Fruit fly (Drosophila melanogaster) whole organism, embryonic: ENCODE data around the gene CG46459.

Source experiments
- CG10147 ChIP-seq: fragments of 200-800 bp; sonication (Bioruptor generic); optimal IDR thresholded peaks from 2 replicates; lab custom pipeline; 2019; ENCODE audit warnings: missing biosample characterization, mild to moderate bottlenecking, missing genetic modification characterization, moderate library complexity
- CG10565 ChIP-seq: fragments of 200-800 bp; sonication (Bioruptor generic); optimal IDR thresholded peaks from 3 replicates; lab custom pipeline; 2016; ENCODE audit warnings: missing biosample characterization, mild to moderate bottlenecking, missing genetic modification characterization
- CG11504 ChIP-seq: fragments of 200-800 bp; sonication (Bioruptor generic); optimal IDR thresholded peaks from 3 replicates; lab custom pipeline; 2019; ENCODE audit warnings: missing biosample characterization, mild to moderate bottlenecking, missing genetic modification characterization, moderate library complexity
- CG11695 ChIP-seq: fragments of 200-800 bp; sonication (Bioruptor generic); IDR thresholded peaks from 3 replicates; pipeline ENCODE4 v1.3.6; 2022; ENCODE audit warnings: missing biosample characterization, missing genetic modification characterization
- CG12659 ChIP-seq: fragments of 200-800 bp; sonication (Bioruptor generic); optimal IDR thresholded peaks from 3 replicates; lab custom pipeline; 2017; ENCODE audit warnings: mild to moderate bottlenecking, missing biosample characterization, missing genetic modification reagents, missing genetic modification characterization
- CG14710 ChIP-seq: fragments of 200-800 bp; sonication (Bioruptor generic); optimal IDR thresholded peaks from 3 replicates; lab custom pipeline; 2019; ENCODE audit warnings: missing biosample characterization, mild to moderate bottlenecking, missing genetic modification characterization, moderate library complexity
- CG15601 ChIP-seq: fragments of 200-800 bp; sonication (Bioruptor generic); optimal IDR thresholded peaks from 3 replicates; lab custom pipeline; 2019; ENCODE audit warnings: missing biosample characterization, mild to moderate bottlenecking, missing genetic modification characterization, moderate library complexity
- CG17328 ChIP-seq: fragments of 200-800 bp; sonication (Bioruptor generic); IDR thresholded peaks from 2 replicates; pipeline ENCODE4 v1.3.6; 2022; ENCODE audit warnings: missing biosample characterization, missing genetic modification characterization
- CG17361 ChIP-seq: fragments of 200-800 bp; sonication (Bioruptor generic); IDR thresholded peaks from 3 replicates; pipeline ENCODE4 v1.3.6; 2022; ENCODE audit warnings: missing biosample characterization, missing genetic modification characterization
- CG17612 ChIP-seq: fragments of 200-800 bp; sonication (Bioruptor generic); IDR thresholded peaks from 2 replicates; pipeline ENCODE4 v1.3.6; 2022; ENCODE audit warnings: missing biosample characterization, missing genetic modification characterization
- CG17802 ChIP-seq: fragments of 200-800 bp; sonication (Bioruptor generic); optimal IDR thresholded peaks from 2 replicates; lab custom pipeline; 2018; ENCODE audit warnings: missing biosample characterization, mild to moderate bottlenecking, missing genetic modification characterization, moderate library complexity
- CG3281 ChIP-seq: fragments of 200-800 bp; sonication (Bioruptor generic); optimal IDR thresholded peaks from 3 replicates; lab custom pipeline; 2017; ENCODE audit warnings: missing biosample characterization, mild to moderate bottlenecking, missing genetic modification characterization
- CG4424 ChIP-seq: fragments of 200-800 bp; sonication (Bioruptor generic); optimal IDR thresholded peaks from 3 replicates; lab custom pipeline; 2016; ENCODE audit warnings: missing biosample characterization, missing genetic modification characterization
- CG4854 ChIP-seq: fragments of 200-800 bp; sonication (Bioruptor generic); optimal IDR thresholded peaks from 2 replicates; lab custom pipeline; 2016; ENCODE audit warnings: missing biosample characterization, missing genetic modification characterization, inconsistent platforms
- CG5180 ChIP-seq: fragments of 200-800 bp; sonication (Bioruptor generic); optimal IDR thresholded peaks from 3 replicates; lab custom pipeline; 2017; ENCODE audit warnings: missing biosample characterization, missing genetic modification characterization, mild to moderate bottlenecking, moderate library complexity, missing genetic modification reagents
- CG6791 ChIP-seq: fragments of 200-800 bp; sonication (Bioruptor generic); IDR thresholded peaks from 3 replicates; pipeline ENCODE4 v1.3.6; 2022; ENCODE audit warnings: missing biosample characterization, missing genetic modification characterization; ENCODE audit not compliant: partially characterized antibody
- CG7839 ChIP-seq: fragments of 200-800 bp; sonication (Bioruptor generic); optimal IDR thresholded peaks from 3 replicates; lab custom pipeline; 2018; ENCODE audit warnings: missing biosample characterization, mild to moderate bottlenecking, missing genetic modification characterization, moderate library complexity
- CG8290 ChIP-seq, 3 experiments: fragments of 200-800 bp; sonication (Bioruptor generic); optimal IDR thresholded peaks; 2 replicates each; lab custom pipeline; 2016 to 2019; ENCODE audit warnings: missing biosample characterization in 3 of 3, missing genetic modification characterization in 3 of 3, mild to moderate bottlenecking in 2 of 3, moderate library complexity in 1 of 3
- CG8388 ChIP-seq: fragments of 200-800 bp; sonication (Bioruptor generic); optimal IDR thresholded peaks from 2 replicates; lab custom pipeline; 2019; ENCODE audit warnings: missing biosample characterization, mild to moderate bottlenecking, missing genetic modification characterization, moderate library complexity
- CG9876 ChIP-seq: fragments of 200-800 bp; sonication (Bioruptor generic); optimal IDR thresholded peaks from 2 replicates; lab custom pipeline; 2016; ENCODE audit warnings: missing biosample characterization, missing genetic modification characterization
- Camta ChIP-seq: fragments of 200-800 bp; sonication (Bioruptor generic); optimal IDR thresholded peaks from 2 replicates; lab custom pipeline; 2016; ENCODE audit warnings: missing biosample characterization, missing genetic modification characterization
- Dip2 ChIP-seq: fragments of 200-800 bp; sonication (Bioruptor generic); IDR thresholded peaks from 2 replicates; pipeline ENCODE4 v1.3.6; 2022; ENCODE audit warnings: missing biosample characterization, missing genetic modification characterization
- Doc2 ChIP-seq: fragments of 200-800 bp; sonication (Bioruptor generic); IDR thresholded peaks from 2 replicates; pipeline ENCODE4 v1.3.6; 2022; ENCODE audit warnings: missing biosample characterization, missing genetic modification characterization
- E2f2 ChIP-seq: fragments of 200-800 bp; sonication (Bioruptor generic); IDR thresholded peaks from 2 replicates; pipeline ENCODE4 v1.3.6; 2022; ENCODE audit warnings: missing biosample characterization, missing genetic modification characterization
- H2.0 ChIP-seq: fragments of 200-800 bp; sonication (Bioruptor generic); IDR thresholded peaks from 2 replicates; pipeline ENCODE4 v1.3.6; 2022; ENCODE audit warnings: missing biosample characterization, missing genetic modification characterization
- Lim3 ChIP-seq: fragments of 200-800 bp; sonication (Bioruptor generic); IDR thresholded peaks from 2 replicates; pipeline ENCODE4 v1.3.6; 2022; ENCODE audit warnings: missing biosample characterization, missing genetic modification characterization
- Meics ChIP-seq: fragments of 200-800 bp; sonication (Bioruptor generic); optimal IDR thresholded peaks from 2 replicates; lab custom pipeline; 2017; ENCODE audit warnings: missing biosample characterization, mild to moderate bottlenecking, missing genetic modification characterization
- NfI ChIP-seq: fragments of 200-800 bp; sonication (Bioruptor generic); optimal IDR thresholded peaks from 3 replicates; lab custom pipeline; 2018; ENCODE audit warnings: missing biosample characterization, mild to moderate bottlenecking, missing genetic modification characterization, moderate library complexity
- Ptx1 ChIP-seq: fragments of 200-800 bp; sonication (Bioruptor generic); IDR thresholded peaks from 2 replicates; pipeline ENCODE4 v1.3.6; 2022; ENCODE audit warnings: missing biosample characterization, missing genetic modification characterization
- az2 ChIP-seq: fragments of 200-800 bp; sonication (Bioruptor generic); optimal IDR thresholded peaks from 3 replicates; lab custom pipeline; 2016; ENCODE audit warnings: missing biosample characterization, missing genetic modification characterization
- cato ChIP-seq: fragments of 200-800 bp; sonication (Bioruptor generic); optimal IDR thresholded peaks from 2 replicates; lab custom pipeline; 2016; ENCODE audit warnings: missing biosample characterization, missing genetic modification characterization, borderline replicate concordance
- emc ChIP-seq: fragments of 200-800 bp; sonication (Bioruptor generic); optimal IDR thresholded peaks from 2 replicates; lab custom pipeline; 2016; ENCODE audit warnings: missing biosample characterization, missing genetic modification characterization
- esg ChIP-seq: fragments of 200-800 bp; sonication (Bioruptor generic); conservative IDR thresholded peaks from 2 replicates; pipeline ENCODE4 v1.3.6; 2022; ENCODE audit warnings: missing biosample characterization, missing genetic modification characterization
- fd96Cb ChIP-seq: fragments of 200-800 bp; sonication (Bioruptor generic); optimal IDR thresholded peaks from 2 replicates; lab custom pipeline; 2018; ENCODE audit warnings: missing biosample characterization, mild to moderate bottlenecking, missing genetic modification characterization, moderate library complexity
- gsb-n ChIP-seq: fragments of 200-800 bp; sonication (Bioruptor generic); optimal IDR thresholded peaks from 3 replicates; lab custom pipeline; 2018; ENCODE audit warnings: missing biosample characterization, mild to moderate bottlenecking, missing genetic modification characterization
- ham ChIP-seq: fragments of 200-800 bp; sonication (Bioruptor generic); IDR thresholded peaks from 2 replicates; pipeline ENCODE4 v1.3.6; 2022; ENCODE audit warnings: missing biosample characterization, missing genetic modification characterization
- hbn ChIP-seq: fragments of 200-800 bp; sonication (Bioruptor generic); IDR thresholded peaks from 2 replicates; pipeline ENCODE4 v1.3.6; 2022; ENCODE audit warnings: missing biosample characterization, missing genetic modification characterization; ENCODE audit not compliant: partially characterized antibody
- hkb ChIP-seq, 2 experiments: fragments of 200-800 bp in 1 of 2; fragments of >200 bp in 1 of 2; sonication (Bioruptor generic) in 1 of 2; IDR thresholded peaks in 1 of 2; optimal IDR thresholded peaks in 1 of 2; 2 replicates each; pipeline versions ENCODE4 v1.3.6 to Lab custom; 2017 to 2022; ENCODE audit warnings: missing biosample characterization in 1 of 2, missing genetic modification characterization in 1 of 2
- jumu ChIP-seq: fragments of 200-800 bp; sonication (Bioruptor generic); optimal IDR thresholded peaks from 3 replicates; lab custom pipeline; 2016; ENCODE audit warnings: missing biosample characterization, missing genetic modification characterization
- klu ChIP-seq: fragments of 200-800 bp; sonication (Bioruptor generic); IDR thresholded peaks from 2 replicates; pipeline ENCODE4 v1.3.6; 2022; ENCODE audit warnings: missing biosample characterization, missing genetic modification characterization
- lmd ChIP-seq: fragments of 200-800 bp; sonication (Bioruptor generic); IDR thresholded peaks from 2 replicates; pipeline ENCODE4 v1.3.6; 2022; ENCODE audit warnings: missing biosample characterization, missing genetic modification characterization
- luna ChIP-seq: fragments of 200-800 bp; sonication (Bioruptor generic); optimal IDR thresholded peaks from 2 replicates; lab custom pipeline; 2016; ENCODE audit warnings: missing biosample characterization, missing genetic modification characterization
- mam ChIP-seq: fragments of 200-800 bp; sonication (Bioruptor generic); optimal IDR thresholded peaks from 3 replicates; lab custom pipeline; 2016; ENCODE audit warnings: missing biosample characterization, missing genetic modification characterization
- nerfin-2 ChIP-seq: fragments of 200-800 bp; sonication (Bioruptor generic); IDR thresholded peaks from 2 replicates; pipeline ENCODE4 v1.3.6; 2022; ENCODE audit warnings: missing biosample characterization, missing genetic modification characterization; ENCODE audit not compliant: partially characterized antibody
- org-1 ChIP-seq: fragments of 200-800 bp; sonication (Bioruptor generic); optimal IDR thresholded peaks from 2 replicates; lab custom pipeline; 2017; ENCODE audit warnings: missing biosample characterization, missing genetic modification characterization
- otp ChIP-seq: fragments of 200-800 bp; sonication (Bioruptor generic); IDR thresholded peaks from 3 replicates; pipeline ENCODE4, ENCODE4 v1.3.6; 2022; ENCODE audit warnings: missing biosample characterization, missing genetic modification characterization
- pho ChIP-seq: fragments of 200-800 bp; sonication (Bioruptor generic); optimal IDR thresholded peaks from 2 replicates; lab custom pipeline; 2016; ENCODE audit warnings: missing biosample characterization, missing genetic modification characterization
- pnt ChIP-seq: fragments of 200-800 bp; sonication (Bioruptor generic); optimal IDR thresholded peaks from 3 replicates; lab custom pipeline; 2016; ENCODE audit warnings: missing biosample characterization, missing genetic modification characterization
- sug ChIP-seq: fragments of 200-800 bp; optimal IDR thresholded peaks from 2 replicates; lab custom pipeline; 2019; ENCODE audit warnings: missing biosample characterization, mild to moderate bottlenecking, missing genetic modification characterization, moderate library complexity
- tll ChIP-seq, 2 experiments: fragments of 200-800 bp in 1 of 2; fragments of >200 bp in 1 of 2; sonication (Bioruptor generic) in 1 of 2; optimal IDR thresholded peaks; 2 replicates each; lab custom pipeline; 2017 to 2019; ENCODE audit warnings: missing biosample characterization in 2 of 2, missing genetic modification characterization in 2 of 2, mild to moderate bottlenecking in 1 of 2, moderate library complexity in 1 of 2

CG46459 gene

DNA sequence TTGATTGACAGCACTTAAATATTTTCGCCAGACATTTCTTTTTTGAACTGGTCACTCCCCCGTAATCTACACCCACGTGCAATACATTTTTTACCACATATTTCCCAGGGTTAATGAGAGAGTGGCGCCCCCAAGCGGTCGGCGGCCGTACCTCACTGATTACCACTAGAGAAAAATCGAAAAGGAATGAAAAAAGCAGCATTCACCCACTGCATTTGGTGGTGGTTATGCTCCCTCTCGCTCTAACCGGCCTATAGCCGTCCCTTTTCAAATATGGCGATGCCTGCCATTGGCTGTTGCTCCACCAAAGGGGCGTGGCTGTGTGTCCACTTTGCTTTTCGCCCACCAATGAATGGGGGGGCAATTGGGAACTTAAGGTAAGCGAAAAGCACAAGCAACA is 31.5 kb upstream of the CG46459 start (continued):
- TF ChIP-seq CG7839 (tag; lab: Kevin White, UChicago), result peak; percentile 32
- no peak for TF ChIP-seq hbn (GFP tag; lab: Robert Waterston, UW)
- TF ChIP-seq CG8388, result peak; percentile 52
- TF ChIP-seq H2.0, result peak; percentile 29
- no peak for TF ChIP-seq cato (GFP tag; lab: Kevin White, UChicago)
- TF ChIP-seq ham, result no peak
- no peak for TF ChIP-seq CG9876
- TF ChIP-seq CG4854, result peak; percentile 17
- 0 out of 3 replicates have a peak, but pooled peaks have one; percentile 48 for TF ChIP-seq CG17361 (GFP tag; lab: Robert Waterston, UW)
- peak; percentile 31 for TF ChIP-seq CG8290 (GFP tag; optimal IDR thresholded peaks at IDR 0.05; lab: Kevin White, UChicago)
- TF ChIP-seq CG8290 (tag; optimal IDR thresholded peaks at IDR 0.05; lab: Kevin White, UChicago), result peak in 1 of 2 experiments; percentile 65
- TF ChIP-seq Camta, result no peak
- no peak for TF ChIP-seq Doc2 (GFP tag; lab: Robert Waterston, UW)
- TF ChIP-seq klu (GFP tag; lab: Robert Waterston, UW), result no peak
- peak; percentile 58 for TF ChIP-seq CG11504
- TF ChIP-seq pho (GFP tag; lab: Kevin White, UChicago), result no peak
- no peak for TF ChIP-seq Lim3 (GFP tag; lab: Robert Waterston, UW)
- TF ChIP-seq CG3281 (GFP tag; lab: Kevin White, UChicago), result peak; percentile 56
- peak; percentile 65 for TF ChIP-seq CG17328 (GFP tag; lab: Robert Waterston, UW)
- peak; percentile 58 for TF ChIP-seq gsb-n (tag; lab: Kevin White, UChicago)
- TF ChIP-seq CG5180, result peak; percentile 45
- TF ChIP-seq emc (GFP tag; lab: Kevin White, UChicago), result no peak
- TF ChIP-seq esg, result no peak
- peak; percentile 77; the same call in 2 of the 3 replicates for TF ChIP-seq otp (GFP tag; lab: Robert Waterston, UW)
- no peak for TF ChIP-seq luna (GFP tag; lab: Kevin White, UChicago)
- peak; percentile 36 for TF ChIP-seq CG14710 (tag; lab: Kevin White, UChicago)
- TF ChIP-seq CG4424 (GFP tag; lab: Kevin White, UChicago), result peak; percentile 72
- no peak for TF ChIP-seq Dip2
- no peak for TF ChIP-seq pnt (GFP tag; lab: Kevin White, UChicago)
- peak; percentile 58 for TF ChIP-seq Meics (GFP tag; lab: Kevin White, UChicago)
- no peak for TF ChIP-seq mam
- TF ChIP-seq CG10565 (GFP tag; lab: Kevin White, UChicago), result no peak
- TF ChIP-seq CG12659, result no peak
- TF ChIP-seq nerfin-2 (GFP tag; lab: Robert Waterston, UW), result no peak
- TF ChIP-seq CG17802 (tag; lab: Kevin White, UChicago), result peak; percentile 46
- TF ChIP-seq Ptx1 (GFP tag; lab: Robert Waterston, UW), result no peak
- no peak for TF ChIP-seq tll (GFP tag; optimal IDR thresholded peaks at IDR 0.05; lab: Kevin White, UChicago)
- no peak for TF ChIP-seq lmd (GFP tag; lab: Robert Waterston, UW)
- TF ChIP-seq CG15601 (tag; lab: Kevin White, UChicago), result peak; percentile 63
- no peak for TF ChIP-seq CG17612
- TF ChIP-seq hkb (optimal IDR thresholded peaks at IDR 0.05; lab: Kevin White, UChicago), result no peak
- peak; percentile 72 for TF ChIP-seq hkb (GFP tag; IDR thresholded peaks at IDR 0.05; lab: Robert Waterston, UW)
- peak; percentile 38 for TF ChIP-seq jumu (GFP tag; lab: Kevin White, UChicago)
- no peak for TF ChIP-seq E2f2 (GFP tag; lab: Robert Waterston, UW)
- TF ChIP-seq fd96Cb (tag; lab: Kevin White, UChicago), result peak; percentile 4
- peak; percentile 53 for TF ChIP-seq az2
- TF ChIP-seq sug (tag; lab: Kevin White, UChicago), result no peak
- TF ChIP-seq NfI (GFP tag; lab: Kevin White, UChicago), result peak; percentile 61
- peak; percentile 41; the same call in 1 of the 3 replicates for TF ChIP-seq CG11695 (GFP tag; lab: Robert Waterston, UW)
- peak; percentile 40; the same call in 2 of the 3 replicates for TF ChIP-seq CG6791
- peak; percentile 54 for TF ChIP-seq org-1
- no peak for TF ChIP-seq CG10147 (GFP tag; lab: Kevin White, UChicago)
